Fruit fly (Drosophila melanogaster): ENCODE measurements around the gene FeCH.

dm6 chr3R:31825571-31826068 is 13.5 kb upstream of the FeCH start:
- TF ChIP-seq CG14655 (GFP tag; optimal IDR thresholded peaks at IDR 0.05) (no peak), Pif1A (GFP tag; optimal IDR thresholded peaks at IDR 0.05) (no peak), CG4496 (GFP tag; IDR thresholded peaks at IDR 0.05) (no peak), CG17806 (tag; optimal IDR thresholded peaks at IDR 0.05) (no peak), CG8159 (tag; optimal IDR thresholded peaks at IDR 0.05) (no peak), Ets98B (GFP tag; IDR thresholded peaks at IDR 0.05) (no peak), gl (tag; optimal IDR thresholded peaks at IDR 0.05) (no peak), CG15710 (tag; optimal IDR thresholded peaks at IDR 0.05) (no peak)
